Fruit fly (Drosophila melanogaster): Measurements from ENCODE around the gene ttk.

dm6 chr3R:31761529-31762009 lies 47.9 kb downstream of the ttk start, which contains the start of gene Smvt:
- TF ChIP-seq CG8478 (optimal IDR thresholded peaks at IDR 0.05), result no peak
- no peak for TF ChIP-seq CTCF (optimal IDR thresholded peaks at IDR 0.05)

All from S2 (cell line).